Worm (Caenorhabditis elegans) whole organism, late embryonic: ENCODE results near the gene nhr-108.

Source experiments
- F13H6.1 ChIP-seq: sonication (generic microtip); optimal IDR thresholded peaks from 2 replicates; lab custom pipeline; 2016; ENCODE audit warnings: missing genetic modification characterization, missing compliant biosample characterization
- K09A11.1 ChIP-seq: sonication (generic microtip); optimal IDR thresholded peaks from 2 replicates; lab custom pipeline; 2017; ENCODE audit warnings: antibody characterized with exemption, mild to moderate bottlenecking, missing genetic modification characterization, missing compliant biosample characterization; ENCODE audit not compliant: insufficient read depth
- ceh-14 ChIP-seq: sonication (generic microtip); optimal IDR thresholded peaks from 2 replicates; lab custom pipeline; 2016; ENCODE audit warnings: missing genotype, missing genetic modification characterization, missing compliant biosample characterization
- ceh-30 ChIP-seq: fragments of 150-350 bp; optimal IDR thresholded peaks from 2 replicates; lab custom pipeline; 2014; ENCODE audit warnings: missing biosample characterization, missing genetic modification characterization
- dmd-4 ChIP-seq: sonication (generic microtip); optimal IDR thresholded peaks from 2 replicates; lab custom pipeline; 2016; ENCODE audit warnings: borderline replicate concordance, missing genetic modification characterization, missing compliant biosample characterization
- fkh-10 ChIP-seq: fragments of 150-350 bp; optimal IDR thresholded peaks from 2 replicates; lab custom pipeline; 2014; ENCODE audit warnings: missing biosample characterization, missing genetic modification reagents, missing genetic modification characterization
- hlh-30 ChIP-seq: sonication (generic microtip); optimal IDR thresholded peaks from 2 replicates; lab custom pipeline; 2017; ENCODE audit warnings: antibody characterized with exemption, missing genetic modification characterization, missing compliant biosample characterization; ENCODE audit not compliant: insufficient read depth
- nhr-232 ChIP-seq: sonication (generic microtip); optimal IDR thresholded peaks from 2 replicates; lab custom pipeline; 2016; ENCODE audit warnings: missing genetic modification characterization, missing compliant biosample characterization
- pqm-1 ChIP-seq: sonication (generic microtip); optimal IDR thresholded peaks from 2 replicates; lab custom pipeline; 2016; ENCODE audit warnings: missing genetic modification characterization, missing compliant biosample characterization
- ztf-16 ChIP-seq: sonication (generic microtip); optimal IDR thresholded peaks from 2 replicates; lab custom pipeline; 2017; ENCODE audit warnings: missing genetic modification characterization, missing compliant biosample characterization

ce11 chrV:15943125-15943524 lies 18.9 kb upstream of the nhr-108 start, which contains the start of gene srw-53:
- TF ChIP-seq nhr-232 (tag; lab: Kevin White, UChicago) (no peak), ztf-16 (tag; lab: Kevin White, UChicago) (no peak), ceh-14 (tag; lab: Kevin White, UChicago) (no peak), fkh-10 (GFP tag; lab: Kevin White, UChicago) (no peak), hlh-30 (tag; lab: Kevin White, UChicago) (no peak), K09A11.1 (tag; lab: Kevin White, UChicago) (no peak), ceh-30 (tag; lab: Kevin White, UChicago) (no peak), pqm-1 (tag; lab: Kevin White, UChicago) (no peak), F13H6.1 (tag; lab: Kevin White, UChicago) (no peak), dmd-4 (tag; lab: Kevin White, UChicago) (no peak)
